Fruit fly (Drosophila melanogaster) whole organism, prepupa: Measurements from ENCODE around the gene CG42541.

ENCODE experiments used
- CG6808 ChIP-seq: fragments of 200-800 bp; sonication (Bioruptor generic); optimal IDR thresholded peaks from 3 replicates; lab custom pipeline; 2017; ENCODE audit warnings: missing biosample characterization, missing genetic modification characterization, mild to moderate bottlenecking, moderate library complexity, missing genetic modification reagents
- lz ChIP-seq: fragments of 200-800 bp; sonication (Bioruptor generic); optimal IDR thresholded peaks from 3 replicates; lab custom pipeline; 2016; ENCODE audit warnings: missing biosample characterization, missing genetic modification characterization

- TF ChIP-seq lz (GFP tag; lab: Kevin White, UChicago): no peak
- TF ChIP-seq CG6808 (GFP tag; lab: Kevin White, UChicago): no peak
These were observed 43.6 kb downstream of the CG42541 start for dm6 chrX:3886751-3887150.
